Worm (Caenorhabditis elegans): Measurements from ENCODE around the gene F08F8.7.

- TF ChIP-seq ceh-82 (tag; optimal IDR thresholded peaks at IDR 0.05), result no peak
- TF ChIP-seq swsn-7 (tag; optimal IDR thresholded peaks at IDR 0.05), result no peak
- TF ChIP-seq lsy-2 (tag; optimal IDR thresholded peaks at IDR 0.05), result peak in 1 of 2 experiments; percentile 24
- TF ChIP-seq snu-23 (GFP tag; optimal IDR thresholded peaks at IDR 0.05), result peak; percentile 56
- TF ChIP-seq unc-86 (tag; optimal IDR thresholded peaks at IDR 0.05), result no peak
- TF ChIP-seq sox-4 (tag; optimal IDR thresholded peaks at IDR 0.05), result no peak
- no peak for TF ChIP-seq pqm-1 (tag; optimal IDR thresholded peaks at IDR 0.05)
- no peak for TF ChIP-seq unc-62 (GFP tag; optimal IDR thresholded peaks at IDR 0.05)
- TF ChIP-seq blmp-1 (tag; optimal IDR thresholded peaks at IDR 0.05), result peak; percentile 73
- no peak for TF ChIP-seq lin-13 (GFP tag; optimal IDR thresholded peaks at IDR 0.05)
- TF ChIP-seq lin-15B (tag; optimal IDR thresholded peaks at IDR 0.05), result no peak
- TF ChIP-seq lin-39 (tag; optimal IDR thresholded peaks at IDR 0.05), result no peak
Measured at ce11 chrIII:7304961-7305648, 41.8 kb downstream of the F08F8.7 start.
